Fruit fly (Drosophila melanogaster) whole organism, pupa: ENCODE data around the gene Pvf3.

Experiments
- CG10348 ChIP-seq: fragments of 200-800 bp; sonication (Bioruptor generic); IDR thresholded peaks from 2 replicates; pipeline ENCODE4 v1.3.6; 2022; ENCODE audit warnings: missing biosample characterization, missing genetic modification characterization
- CG12605 ChIP-seq: fragments of 200-800 bp; sonication (Bioruptor generic); IDR thresholded peaks from 2 replicates; pipeline ENCODE4 v1.3.6; 2022; ENCODE audit warnings: missing biosample characterization, missing genetic modification characterization
- CG13204 ChIP-seq: fragments of 200-800 bp; sonication (Bioruptor generic); optimal IDR thresholded peaks from 2 replicates; lab custom pipeline; 2018; ENCODE audit warnings: missing biosample characterization, mild to moderate bottlenecking, missing genetic modification characterization, moderate library complexity
- CG14655 ChIP-seq: fragments of 200-800 bp; sonication (Bioruptor generic); optimal IDR thresholded peaks from 3 replicates; lab custom pipeline; 2017; ENCODE audit warnings: mild to moderate bottlenecking, missing biosample characterization, missing genetic modification reagents, missing genetic modification characterization
- CG15710 ChIP-seq: fragments of 200-800 bp; sonication (Bioruptor generic); optimal IDR thresholded peaks from 2 replicates; lab custom pipeline; 2018; ENCODE audit warnings: missing biosample characterization, mild to moderate bottlenecking, missing genetic modification characterization, moderate library complexity
- CG17806 ChIP-seq: fragments of 200-800 bp; sonication (Bioruptor generic); optimal IDR thresholded peaks from 2 replicates; lab custom pipeline; 2018; ENCODE audit warnings: missing biosample characterization, mild to moderate bottlenecking, missing genetic modification characterization, moderate library complexity
- CG32121 ChIP-seq: fragments of 200-800 bp; sonication (Bioruptor generic); IDR thresholded peaks from 2 replicates; pipeline ENCODE4 v1.3.6; 2022; ENCODE audit warnings: missing biosample characterization, missing genetic modification characterization
- CG34367 ChIP-seq: fragments of 200-800 bp; sonication (Bioruptor generic); optimal IDR thresholded peaks from 2 replicates; lab custom pipeline; 2018; ENCODE audit warnings: missing biosample characterization, mild to moderate bottlenecking, missing genetic modification characterization
- CG4496 ChIP-seq: fragments of 200-800 bp; sonication (Bioruptor generic); IDR thresholded peaks from 3 replicates; pipeline ENCODE4 v1.3.6; 2022; ENCODE audit warnings: missing biosample characterization, missing genetic modification characterization
- CG8159 ChIP-seq: fragments of 200-800 bp; sonication (Bioruptor generic); optimal IDR thresholded peaks from 3 replicates; lab custom pipeline; 2018; ENCODE audit warnings: missing biosample characterization, mild to moderate bottlenecking, missing genetic modification characterization, moderate library complexity
- CG8301 ChIP-seq: fragments of 200-800 bp; sonication (Bioruptor generic); optimal IDR thresholded peaks from 2 replicates; lab custom pipeline; 2018; ENCODE audit warnings: missing biosample characterization, mild to moderate bottlenecking, missing genetic modification characterization
- CG9948 ChIP-seq: fragments of 200-800 bp; sonication (Bioruptor generic); optimal IDR thresholded peaks from 2 replicates; lab custom pipeline; 2018; ENCODE audit warnings: missing biosample characterization, mild to moderate bottlenecking, missing genetic modification characterization, moderate library complexity
- D1 ChIP-seq: fragments of 200-800 bp; sonication (Bioruptor generic); optimal IDR thresholded peaks from 2 replicates; lab custom pipeline; 2018; ENCODE audit warnings: missing biosample characterization, mild to moderate bottlenecking, missing genetic modification characterization, moderate library complexity
- EcR ChIP-seq: fragments of 200-800 bp; sonication (Bioruptor generic); optimal IDR thresholded peaks from 3 replicates; lab custom pipeline; 2019; ENCODE audit warnings: missing biosample characterization, missing genetic modification characterization, mild to moderate bottlenecking, moderate library complexity, missing genetic modification reagents
- Ets98B ChIP-seq: fragments of 200-800 bp; sonication (Bioruptor generic); IDR thresholded peaks from 2 replicates; pipeline ENCODE4 v1.3.6; 2022; ENCODE audit warnings: missing biosample characterization, missing genetic modification characterization
- Pif1A ChIP-seq: fragments of 200-800 bp; sonication (Bioruptor generic); optimal IDR thresholded peaks from 3 replicates; lab custom pipeline; 2016; ENCODE audit warnings: missing biosample characterization, missing genetic modification characterization
- Pif1B ChIP-seq: fragments of 200-800 bp; sonication (Bioruptor generic); optimal IDR thresholded peaks from 3 replicates; lab custom pipeline; 2016; ENCODE audit warnings: missing biosample characterization, missing genetic modification characterization
- Snoo ChIP-seq: fragments of 200-800 bp; sonication (Bioruptor generic); optimal IDR thresholded peaks from 3 replicates; lab custom pipeline; 2017; ENCODE audit warnings: missing biosample characterization, mild to moderate bottlenecking, missing genetic modification characterization, inconsistent platforms
- fd96Ca ChIP-seq: fragments of 200-800 bp; sonication (Bioruptor generic); IDR thresholded peaks from 3 replicates; pipeline ENCODE4 v1.3.6; 2022; ENCODE audit warnings: missing biosample characterization, missing genetic modification characterization
- gl ChIP-seq: fragments of 200-800 bp; sonication (Bioruptor generic); optimal IDR thresholded peaks from 2 replicates; lab custom pipeline; 2018; ENCODE audit warnings: missing biosample characterization, mild to moderate bottlenecking, missing genetic modification characterization
- rn ChIP-seq: fragments of 200-800 bp; sonication (Bioruptor generic); IDR thresholded peaks from 2 replicates; pipeline ENCODE4 v1.3.6; 2022; ENCODE audit warnings: missing biosample characterization, missing genetic modification characterization

Pvf3 gene

DNA sequence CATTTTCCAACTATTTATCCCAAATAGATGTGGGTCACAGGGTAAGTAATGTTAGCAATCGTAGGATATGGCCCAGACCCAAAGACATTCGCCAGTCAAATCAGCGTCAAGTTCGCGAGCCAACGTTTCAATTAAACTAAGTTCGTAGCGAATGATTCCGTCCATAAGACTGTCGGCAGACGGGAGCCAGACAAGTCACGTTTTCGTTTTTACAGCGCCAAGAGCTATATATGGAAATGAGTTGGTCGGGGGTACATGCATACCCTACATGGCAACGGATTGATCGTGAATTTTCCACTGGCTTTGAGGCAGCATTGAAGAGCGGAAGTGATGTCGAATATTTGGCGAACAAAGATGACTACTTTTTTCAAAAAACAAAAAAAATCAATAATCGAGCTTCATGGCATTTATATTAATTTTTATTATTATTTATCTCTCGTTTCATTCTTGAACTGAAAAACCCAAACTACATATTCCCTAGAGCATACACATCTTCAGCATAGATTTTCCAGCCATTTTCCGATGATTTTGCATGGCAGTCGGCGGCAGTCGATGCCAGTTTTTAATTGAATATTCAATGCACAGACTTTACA lies 39.8 kb downstream of the Pvf3 start:
- TF ChIP-seq CG14655 (GFP tag; lab: Kevin White, UChicago): peak; percentile 19
- no peak for TF ChIP-seq CG34367 (tag; lab: Kevin White, UChicago)
- 0 out of 3 replicates have a peak, but pooled peaks have one; percentile 34 for TF ChIP-seq fd96Ca (GFP tag; lab: Robert Waterston, UW)
- TF ChIP-seq CG8301 (tag; lab: Kevin White, UChicago): no peak
- TF ChIP-seq Ets98B: peak; percentile 34
- no peak for TF ChIP-seq CG32121 (GFP tag; lab: Robert Waterston, UW)
- TF ChIP-seq, all 21 proteins: peak for 3

DNA sequence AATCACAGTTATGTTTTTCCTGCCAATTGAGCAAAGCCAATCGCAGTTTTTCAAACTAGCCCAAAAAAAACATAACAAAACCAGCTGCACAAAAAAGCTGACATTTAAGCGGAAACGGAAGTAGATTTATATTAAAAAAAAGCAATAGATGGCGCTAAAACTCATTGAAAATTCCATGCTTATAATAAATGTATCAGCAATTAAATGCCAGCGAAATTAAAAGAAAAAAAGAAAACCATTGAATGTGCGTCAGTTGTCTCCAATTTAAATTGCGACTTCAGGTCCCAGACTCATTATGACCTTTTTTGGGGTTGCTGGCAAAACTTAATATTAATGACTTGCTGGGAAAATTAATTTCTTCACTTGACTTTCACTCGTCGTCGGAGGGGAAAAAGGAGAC lies 43.3 kb downstream of the Pvf3 start:
- no peak for TF ChIP-seq Pif1B

DNA sequence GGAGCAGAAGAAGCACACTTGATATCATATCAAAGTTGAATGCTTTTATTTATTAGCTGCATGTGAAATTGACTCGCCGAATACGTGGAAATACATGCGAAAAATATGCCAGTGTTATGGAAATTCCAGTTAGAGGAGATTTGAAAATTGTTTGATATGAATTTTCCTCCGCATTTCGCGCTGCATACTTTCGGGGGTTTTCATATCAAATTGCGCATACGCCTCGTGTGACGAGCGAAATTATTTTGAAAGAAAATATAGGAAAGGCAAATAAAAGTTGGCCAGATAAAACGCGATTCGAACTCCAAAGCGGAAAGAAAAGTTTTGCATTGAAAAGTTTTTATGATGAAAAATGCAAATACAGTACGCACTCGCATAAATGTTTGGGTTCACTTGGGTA lies 47.2 kb downstream of the Pvf3 start:
- no peak for TF ChIP-seq Ets98B
- TF ChIP-seq EcR (GFP tag; lab: Kevin White, UChicago): no peak
- 0 out of 3 replicates have a peak, but pooled peaks have one; percentile 35 for TF ChIP-seq CG4496 (GFP tag; lab: Robert Waterston, UW)
- TF ChIP-seq CG12605: no peak
- no peak for TF ChIP-seq D1 (tag; lab: Kevin White, UChicago)

DNA sequence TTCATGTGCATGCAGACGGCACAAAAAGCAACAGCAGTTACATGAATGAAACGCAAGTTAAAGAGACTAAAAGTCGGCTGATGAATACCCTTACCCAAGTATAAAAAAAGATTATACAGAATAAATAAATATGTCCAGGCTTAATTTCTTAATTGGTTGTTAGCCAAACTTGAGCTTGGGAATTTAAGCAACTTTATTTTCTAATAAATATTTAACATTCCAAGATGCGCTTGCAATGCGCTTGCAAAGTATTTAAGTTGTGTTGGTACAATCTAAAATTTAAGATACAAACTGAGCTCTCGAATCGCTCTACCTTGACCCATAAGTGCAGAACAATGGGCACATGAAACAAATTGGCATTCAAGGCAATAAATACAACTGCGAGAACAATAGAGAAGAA lies 49.6 kb downstream of the Pvf3 start:
- TF ChIP-seq CG32121 (GFP tag; lab: Robert Waterston, UW) (no peak), CG8301 (tag; lab: Kevin White, UChicago) (no peak), CG10348 (GFP tag; lab: Robert Waterston, UW) (no peak), CG12605 (no peak), Ets98B (no peak), CG15710 (tag; lab: Kevin White, UChicago) (peak; percentile 17), CG14655 (GFP tag; lab: Kevin White, UChicago) (peak; percentile 29), fd96Ca (GFP tag; lab: Robert Waterston, UW) (no peak), CG9948 (tag; lab: Kevin White, UChicago) (no peak), CG8159 (tag; lab: Kevin White, UChicago) (peak; percentile 3), Snoo (tag; lab: Kevin White, UChicago) (no peak), CG13204 (GFP tag; lab: Kevin White, UChicago) (no peak), CG17806 (tag; lab: Kevin White, UChicago) (no peak)

DNA sequence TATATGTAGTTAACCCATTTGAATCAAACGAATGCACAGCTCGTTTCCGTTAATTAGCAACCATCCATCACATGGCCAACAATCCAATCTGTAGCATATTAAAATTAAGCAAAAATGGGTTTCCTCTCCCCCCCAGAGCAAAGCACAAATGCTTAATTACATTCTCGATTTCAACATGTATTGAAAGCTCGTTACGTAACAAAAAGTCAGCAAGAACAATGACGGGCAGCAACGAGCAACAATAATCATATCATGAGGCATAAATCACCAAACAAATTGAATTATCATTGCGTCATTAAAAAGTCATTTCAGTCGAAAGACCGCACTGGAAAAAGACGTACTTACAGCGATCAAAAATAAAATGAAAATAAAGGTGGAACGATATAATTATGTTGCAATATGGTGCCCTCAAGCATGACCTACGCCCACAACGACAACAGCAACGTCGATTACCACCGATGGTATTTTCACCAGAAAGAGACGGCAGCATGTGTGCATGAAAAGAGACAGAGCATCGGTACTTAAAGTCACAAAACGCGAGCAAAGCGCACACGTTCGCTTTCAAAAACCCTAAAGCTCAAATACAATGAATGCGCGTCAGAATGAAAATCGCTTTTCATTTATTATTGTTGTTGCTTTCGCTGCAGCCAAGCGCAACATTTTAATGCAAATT lies 51.1 kb downstream of the Pvf3 start:
- TF ChIP-seq fd96Ca (GFP tag; lab: Robert Waterston, UW) (no peak), CG14655 (GFP tag; lab: Kevin White, UChicago) (no peak), CG34367 (tag; lab: Kevin White, UChicago) (no peak), Pif1B (no peak), CG8159 (tag; lab: Kevin White, UChicago) (no peak), gl (tag; lab: Kevin White, UChicago) (no peak), Pif1A (GFP tag; lab: Kevin White, UChicago) (no peak), CG10348 (GFP tag; lab: Robert Waterston, UW) (no peak), Ets98B (no peak), rn (GFP tag; lab: Robert Waterston, UW) (no peak), CG15710 (tag; lab: Kevin White, UChicago) (no peak), CG4496 (GFP tag; lab: Robert Waterston, UW) (no peak), CG17806 (tag; lab: Kevin White, UChicago) (no peak), CG13204 (GFP tag; lab: Kevin White, UChicago) (no peak), CG12605 (no peak), CG9948 (tag; lab: Kevin White, UChicago) (no peak), D1 (tag; lab: Kevin White, UChicago) (no peak), CG32121 (GFP tag; lab: Robert Waterston, UW) (no peak), Snoo (tag; lab: Kevin White, UChicago) (no peak)

DNA sequence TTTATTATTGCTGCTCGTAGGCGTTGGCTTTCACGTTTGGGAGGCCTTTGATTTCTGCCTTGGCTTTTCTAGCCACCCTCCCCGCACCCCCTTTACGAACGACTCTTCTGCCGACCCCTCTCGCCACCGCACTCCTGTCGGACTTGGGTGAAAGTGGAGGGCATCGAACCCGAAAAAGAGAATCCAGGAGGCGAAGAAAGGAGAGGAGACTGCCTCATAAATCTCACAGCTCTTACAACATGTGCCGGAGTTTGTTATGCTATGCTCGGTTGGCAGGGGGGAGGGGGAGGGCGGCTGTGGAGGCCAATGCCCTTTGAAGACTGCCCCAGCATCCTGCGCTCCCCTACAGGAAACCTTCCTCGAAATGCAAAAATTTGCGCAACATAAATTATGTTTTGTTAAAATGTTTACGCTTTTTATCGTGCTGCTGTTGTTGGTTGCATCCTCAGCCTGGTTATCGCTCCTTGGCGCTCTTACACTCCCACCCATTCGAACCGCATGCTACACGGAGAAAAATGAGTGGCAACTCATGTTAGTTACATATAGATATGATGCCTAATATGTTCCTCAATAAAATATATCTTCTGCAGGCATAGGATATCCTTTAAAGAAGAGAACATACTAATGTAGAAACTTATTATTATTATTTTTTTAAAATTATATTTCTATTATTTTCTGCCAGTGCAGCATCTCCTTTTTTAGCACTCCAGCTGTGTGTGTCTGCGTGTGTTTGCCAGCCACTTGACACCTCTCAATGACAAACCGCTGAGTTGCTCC lies 53.1 kb downstream of the Pvf3 start:
- TF ChIP-seq gl (tag; lab: Kevin White, UChicago) (peak; percentile 33), CG15710 (tag; lab: Kevin White, UChicago) (peak; percentile 75), Pif1B (peak; percentile 53), CG4496 (GFP tag; lab: Robert Waterston, UW) (0 out of 3 replicates have a peak, but pooled peaks have one; percentile 25), CG12605 (no peak; the same call in 1 of the 2 replicates), Ets98B (0 out of 2 replicates have a peak, but pooled peaks have one; percentile 11), Snoo (tag; lab: Kevin White, UChicago) (peak; percentile 71), CG8159 (tag; lab: Kevin White, UChicago) (peak; percentile 84), CG10348 (GFP tag; lab: Robert Waterston, UW) (no peak), CG17806 (tag; lab: Kevin White, UChicago) (peak; percentile 82), CG32121 (GFP tag; lab: Robert Waterston, UW) (no peak), rn (GFP tag; lab: Robert Waterston, UW) (0 out of 2 replicates have a peak, but pooled peaks have one; percentile 23), fd96Ca (GFP tag; lab: Robert Waterston, UW) (no peak), CG8301 (tag; lab: Kevin White, UChicago) (peak; percentile 51), CG14655 (GFP tag; lab: Kevin White, UChicago) (peak; percentile 70), Pif1A (GFP tag; lab: Kevin White, UChicago) (peak; percentile 39), CG13204 (GFP tag; lab: Kevin White, UChicago) (peak; percentile 50), D1 (tag; lab: Kevin White, UChicago) (no peak), CG34367 (tag; lab: Kevin White, UChicago) (peak; percentile 56), EcR (GFP tag; lab: Kevin White, UChicago) (peak; percentile 79), CG9948 (tag; lab: Kevin White, UChicago) (peak; percentile 76)
- TF ChIP-seq, all 21 proteins: peak for 16
